Worm (Caenorhabditis elegans) whole organism, L1 larva: Measurements from ENCODE around the gene acs-18.

ENCODE experiments used
- C34B4.2 ChIP-seq: sonication (generic microtip); optimal IDR thresholded peaks from 2 replicates; lab custom pipeline; 2017; ENCODE audit warnings: mild to moderate bottlenecking, missing genetic modification characterization, missing compliant biosample characterization
- aha-1 ChIP-seq: fragments of 150-350 bp; optimal IDR thresholded peaks from 2 replicates; lab custom pipeline; 2014; ENCODE audit warnings: missing biosample characterization, missing genetic modification characterization
- blmp-1 ChIP-seq: fragments of 150-350 bp; optimal IDR thresholded peaks from 2 replicates; lab custom pipeline; 2014; ENCODE audit warnings: missing biosample characterization, missing genetic modification characterization
- ceh-63 ChIP-seq: fragments of 200-800 bp; sonication (Bioruptor generic); optimal IDR thresholded peaks from 2 replicates; lab custom pipeline; 2018; ENCODE audit warnings: mild to moderate bottlenecking, missing genetic modification characterization, missing compliant biosample characterization
- ceh-88 ChIP-seq: fragments of 200-800 bp; sonication (Bioruptor generic); IDR thresholded peaks from 2 replicates; pipeline ENCODE4 v1.3.6; 2022; ENCODE audit warnings: missing genetic modification characterization, missing compliant biosample characterization
- ces-1 ChIP-seq: fragments of 150-350 bp; optimal IDR thresholded peaks from 2 replicates; lab custom pipeline; 2014; ENCODE audit warnings: missing biosample characterization, missing genetic modification reagents, missing genetic modification characterization
- efl-1 ChIP-seq, 4 experiments: fragments of 150-350 bp; optimal IDR thresholded peaks in 3 of 4; peaks in 1 of 4; 1 replicate in 1 of 4; 2 replicates in 3 of 4; lab custom pipeline; 2014; ENCODE audit warnings: missing biosample characterization in 2 of 4, missing genetic modification characterization in 2 of 4, missing genetic modification reagents in 2 of 4
- elt-3 ChIP-seq, 6 experiments: fragments of 150-350 bp in 1 of 6; sonication (generic microtip); optimal IDR thresholded peaks; 2 replicates each; lab custom pipeline; 2017 to 2018; ENCODE audit warnings: missing biosample characterization in 6 of 6, missing genetic modification characterization in 6 of 6, inconsistent platforms in 1 of 6
- ets-5 ChIP-seq: fragments of 200-800 bp; sonication (Bioruptor generic); IDR thresholded peaks from 2 replicates; pipeline ENCODE4 v1.3.6; 2022; ENCODE audit warnings: missing genetic modification characterization, missing compliant biosample characterization
- fkh-8 ChIP-seq: sonication (generic microtip); optimal IDR thresholded peaks from 2 replicates; lab custom pipeline; 2016; ENCODE audit warnings: mild to moderate bottlenecking, missing genetic modification characterization, missing compliant biosample characterization
- fos-1 ChIP-seq: fragments of 150-350 bp; optimal IDR thresholded peaks from 2 replicates; lab custom pipeline; 2014; ENCODE audit warnings: missing biosample characterization, missing genetic modification characterization
- hlh-17 ChIP-seq: fragments of 200-800 bp; sonication (Bioruptor generic); optimal IDR thresholded peaks from 2 replicates; lab custom pipeline; 2018; ENCODE audit warnings: missing genetic modification characterization, mild to moderate bottlenecking, missing compliant biosample characterization, moderate library complexity, borderline replicate concordance
- jun-1 ChIP-seq: fragments of 150-350 bp; optimal IDR thresholded peaks from 2 replicates; lab custom pipeline; 2014; ENCODE audit warnings: missing biosample characterization, missing genetic modification reagents, missing genetic modification characterization
- lin-13 ChIP-seq: fragments of 150-350 bp; optimal IDR thresholded peaks from 2 replicates; lab custom pipeline; 2014; ENCODE audit warnings: missing biosample characterization, missing genetic modification reagents, missing genetic modification characterization
- lin-14 ChIP-seq: fragments of 200-800 bp; sonication (Bioruptor generic); optimal IDR thresholded peaks from 2 replicates; lab custom pipeline; 2018; ENCODE audit warnings: mild to moderate bottlenecking, missing genetic modification characterization, moderate library complexity, missing compliant biosample characterization
- lin-15B ChIP-seq: fragments of 150-350 bp; sonication (generic microtip); optimal IDR thresholded peaks from 3 replicates; lab custom pipeline; 2014; ENCODE audit warnings: missing biosample characterization, missing genetic modification characterization
- lin-35 ChIP-seq, 2 experiments: fragments of 150-350 bp; optimal IDR thresholded peaks; 2 replicates each; lab custom pipeline; 2014; ENCODE audit warnings: missing biosample characterization in 2 of 2, missing genetic modification characterization in 2 of 2, missing genetic modification reagents in 2 of 2
- lin-39 ChIP-seq: fragments of 150-350 bp; optimal IDR thresholded peaks from 2 replicates; lab custom pipeline; 2014; ENCODE audit warnings: missing biosample characterization, missing genetic modification reagents, missing genetic modification characterization
- lir-3 ChIP-seq: sonication (generic microtip); optimal IDR thresholded peaks from 2 replicates; lab custom pipeline; 2016; ENCODE audit warnings: mild to moderate bottlenecking, missing genetic modification characterization, moderate library complexity, missing compliant biosample characterization; ENCODE audit not compliant: poor library complexity
- lsy-2 ChIP-seq, 2 experiments: fragments of 150-350 bp; optimal IDR thresholded peaks; 2 replicates each; lab custom pipeline; 2014; ENCODE audit warnings: missing biosample characterization in 2 of 2, missing genetic modification characterization in 2 of 2
- mab-9 ChIP-seq: fragments of 200-800 bp; sonication (Bioruptor generic); IDR thresholded peaks from 2 replicates; pipeline ENCODE4 v1.3.6; 2022; ENCODE audit warnings: missing genetic modification reagents, missing genetic modification characterization, missing compliant biosample characterization
- mdl-1 ChIP-seq, 2 experiments: fragments of 150-350 bp; optimal IDR thresholded peaks; 2 replicates each; lab custom pipeline; 2014 to 2017; ENCODE audit warnings: missing biosample characterization in 2 of 2, missing genetic modification characterization in 2 of 2, inconsistent platforms in 1 of 2
- mef-2 ChIP-seq: fragments of 150-350 bp; optimal IDR thresholded peaks from 2 replicates; lab custom pipeline; 2014; ENCODE audit warnings: missing biosample characterization, missing genetic modification characterization
- nhr-12 ChIP-seq: sonication (generic microtip); optimal IDR thresholded peaks from 2 replicates; lab custom pipeline; 2017; ENCODE audit warnings: missing biosample characterization, missing genetic modification characterization
- nhr-19 ChIP-seq: fragments of 200-800 bp; sonication (Bioruptor generic); conservative IDR thresholded peaks from 2 replicates; pipeline ENCODE4 v1.3.6; 2022; ENCODE audit warnings: missing genetic modification characterization, missing compliant biosample characterization
- nhr-20 ChIP-seq: sonication (generic microtip); optimal IDR thresholded peaks from 2 replicates; lab custom pipeline; 2016; ENCODE audit warnings: mild to moderate bottlenecking, missing genetic modification characterization, missing compliant biosample characterization
- nhr-28 ChIP-seq: fragments of 150-350 bp; optimal IDR thresholded peaks from 2 replicates; lab custom pipeline; 2014; ENCODE audit warnings: missing biosample characterization, missing genetic modification characterization
- nhr-47 ChIP-seq: sonication (generic microtip); optimal IDR thresholded peaks from 2 replicates; lab custom pipeline; 2016; ENCODE audit warnings: mild to moderate bottlenecking, missing genetic modification characterization, moderate library complexity, missing compliant biosample characterization
- nhr-71 ChIP-seq: sonication (generic microtip); optimal IDR thresholded peaks from 2 replicates; lab custom pipeline; 2016; ENCODE audit warnings: mild to moderate bottlenecking, missing genetic modification characterization, moderate library complexity, missing compliant biosample characterization
- nhr-77 ChIP-seq: fragments of 150-350 bp; optimal IDR thresholded peaks from 2 replicates; lab custom pipeline; 2014; ENCODE audit warnings: missing biosample characterization, missing genetic modification characterization
- nhr-85 ChIP-seq: sonication (generic microtip); peaks from one replicate; lab custom pipeline; 2016; ENCODE audit warnings: missing genetic modification characterization, inconsistent platforms, missing compliant biosample characterization
- pax-3 ChIP-seq: fragments of 200-800 bp; sonication (Bioruptor generic); optimal IDR thresholded peaks from 2 replicates; lab custom pipeline; 2018; ENCODE audit warnings: mild to moderate bottlenecking, missing genetic modification characterization, moderate library complexity, missing compliant biosample characterization
- rnt-1 ChIP-seq: sonication (generic microtip); optimal IDR thresholded peaks from 2 replicates; lab custom pipeline; 2016; ENCODE audit warnings: mild to moderate bottlenecking, missing genetic modification characterization, moderate library complexity, missing compliant biosample characterization
- snu-23 ChIP-seq: sonication (generic microtip); optimal IDR thresholded peaks from 2 replicates; lab custom pipeline; 2016; ENCODE audit warnings: missing genetic modification characterization, missing compliant biosample characterization
- sptf-1 ChIP-seq: fragments of 150-350 bp; optimal IDR thresholded peaks from 2 replicates; lab custom pipeline; 2014; ENCODE audit warnings: missing biosample characterization, missing genetic modification characterization
- swsn-7 ChIP-seq: sonication (generic microtip); optimal IDR thresholded peaks from 2 replicates; lab custom pipeline; 2016; ENCODE audit warnings: missing genetic modification characterization, missing compliant biosample characterization
- tbx-2 ChIP-seq: sonication (generic microtip); optimal IDR thresholded peaks from 2 replicates; lab custom pipeline; 2016; ENCODE audit warnings: missing genetic modification characterization, missing compliant biosample characterization
- tlp-1 ChIP-seq: fragments of 150-350 bp; optimal IDR thresholded peaks from 2 replicates; lab custom pipeline; 2014; ENCODE audit warnings: missing biosample characterization, missing genetic modification characterization
- unc-62 ChIP-seq: fragments of 150-350 bp; optimal IDR thresholded peaks from 2 replicates; lab custom pipeline; 2014; ENCODE audit warnings: missing biosample characterization, missing genetic modification reagents, missing genetic modification characterization
- unc-86 ChIP-seq: sonication (generic microtip); optimal IDR thresholded peaks from 2 replicates; lab custom pipeline; 2016; ENCODE audit warnings: missing genetic modification characterization, missing compliant biosample characterization
- unc-98 ChIP-seq: fragments of 200-800 bp; sonication (Bioruptor generic); IDR thresholded peaks from 2 replicates; pipeline ENCODE4 v1.3.6; 2022; ENCODE audit warnings: missing genetic modification characterization, missing compliant biosample characterization
- vab-15 ChIP-seq: sonication (generic microtip); optimal IDR thresholded peaks from 2 replicates; lab custom pipeline; 2017; ENCODE audit warnings: missing genotype, mild to moderate bottlenecking, missing genetic modification characterization, missing compliant biosample characterization

The acs-18 gene

DNA sequence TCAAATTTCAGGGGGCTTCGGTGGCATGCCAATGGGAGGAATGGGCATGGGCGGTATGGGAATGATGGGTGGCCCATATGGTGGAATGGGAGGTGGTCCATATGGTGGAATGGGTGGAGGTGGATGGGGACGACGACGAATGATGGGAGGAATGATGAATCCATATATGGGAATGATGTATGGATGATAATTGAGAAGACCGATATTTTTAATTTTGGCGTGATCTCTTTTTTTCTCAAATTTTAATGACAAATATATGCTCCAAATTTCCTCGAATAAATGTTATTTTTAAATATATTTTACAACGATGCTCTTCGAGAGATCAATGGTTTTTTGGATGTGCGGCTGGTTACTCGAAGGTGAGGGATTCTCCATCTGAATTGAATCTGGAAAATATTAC lies 35.7 kb downstream of the acs-18 start, which contains the start of gene Y43C5A.4:
Gene Y43C5A.4, plus strand, starts transcription at position 301 of the 400 bp plus-strand sequence.
- TF ChIP-seq sptf-1 (tag; lab: Kevin White, UChicago) = no peak
- no peak for TF ChIP-seq aha-1 (tag; lab: Kevin White, UChicago)
- no peak for TF ChIP-seq C34B4.2 (tag; lab: Kevin White, UChicago)
- TF ChIP-seq nhr-12 (tag; lab: Kevin White, UChicago) = no peak
- no peak for TF ChIP-seq lin-39 (tag; lab: Kevin White, UChicago)
- no peak for TF ChIP-seq nhr-28 (tag; lab: Kevin White, UChicago)
- TF ChIP-seq unc-98 (GFP tag; lab: Robert Waterston, UW) = no peak
- TF ChIP-seq ets-5 (GFP tag; lab: Robert Waterston, UW) = no peak
- TF ChIP-seq unc-86 = no peak
- TF ChIP-seq efl-1 (optimal IDR thresholded peaks at IDR 0.05; lab: Kevin White, UChicago) = no peak
- no peak for TF ChIP-seq efl-1 (GFP tag; optimal IDR thresholded peaks at IDR 0.05 in 1 of 2; lab: Kevin White, UChicago)
- TF ChIP-seq lir-3 (tag; lab: Kevin White, UChicago) = no peak
- no peak for TF ChIP-seq lin-13 (GFP tag; lab: Kevin White, UChicago)
- no peak for TF ChIP-seq pax-3 (tag; lab: Kevin White, UChicago)
- no peak for TF ChIP-seq mab-9
- no peak for TF ChIP-seq lsy-2 (tag; optimal IDR thresholded peaks at IDR 0.05; lab: Kevin White, UChicago)
- TF ChIP-seq lin-14 (GFP tag; lab: Kevin White, UChicago) = no peak
- no peak for TF ChIP-seq ceh-88
- TF ChIP-seq nhr-47 (tag; lab: Kevin White, UChicago) = no peak
- TF ChIP-seq, all 84 proteins: peak for 0

DNA sequence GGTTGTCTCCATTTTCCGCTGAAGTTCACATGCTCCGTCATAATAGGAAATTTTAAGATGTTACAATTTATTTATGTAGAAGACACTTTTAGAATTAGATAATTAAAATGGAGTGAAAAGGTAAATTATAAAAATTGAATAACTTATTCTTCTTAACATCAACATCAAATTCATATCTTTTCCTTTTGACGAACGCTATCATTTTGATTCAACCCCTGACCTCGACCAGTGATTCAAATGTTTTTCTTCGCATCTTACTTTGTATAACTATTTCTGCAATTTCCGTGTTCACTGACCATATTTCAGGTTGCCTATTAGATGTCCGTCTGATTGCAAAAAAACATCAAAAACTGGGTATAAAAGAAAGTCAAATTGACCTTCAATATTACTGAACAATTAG lies 36.5 kb downstream of the acs-18 start, which contains the start of gene Y43C5A.7:
Gene Y43C5A.7, plus strand, starts transcription at position 301 of the 400 bp plus-strand sequence.
- TF ChIP-seq jun-1 (tag; lab: Kevin White, UChicago) = no peak
- no peak for TF ChIP-seq aha-1 (tag; lab: Kevin White, UChicago)
- no peak for TF ChIP-seq nhr-19 (GFP tag; lab: Robert Waterston, UW)
- TF ChIP-seq unc-62 (GFP tag; lab: Kevin White, UChicago) = no peak
- no peak for TF ChIP-seq blmp-1
- no peak for TF ChIP-seq ceh-88
- TF ChIP-seq swsn-7 (tag; lab: Kevin White, UChicago) = no peak
- TF ChIP-seq rnt-1 (tag; lab: Kevin White, UChicago) = no peak
- TF ChIP-seq lin-15B (tag; lab: Kevin White, UChicago) = no peak
- no peak for TF ChIP-seq ces-1 (GFP tag; lab: Kevin White, UChicago)
- TF ChIP-seq mdl-1 (tag; optimal IDR thresholded peaks at IDR 0.05; lab: Kevin White, UChicago) = no peak
- TF ChIP-seq lin-39 (tag; lab: Kevin White, UChicago) = no peak
- no peak for TF ChIP-seq fkh-8 (tag; lab: Kevin White, UChicago)
- no peak for TF ChIP-seq nhr-71 (tag; lab: Kevin White, UChicago)
- TF ChIP-seq tlp-1 = no peak
- TF ChIP-seq snu-23 (GFP tag; lab: Kevin White, UChicago) = no peak
- TF ChIP-seq nhr-47 (tag; lab: Kevin White, UChicago) = no peak
- TF ChIP-seq nhr-77 = no peak
- TF ChIP-seq nhr-28 (tag; lab: Kevin White, UChicago) = no peak
- TF ChIP-seq mef-2 (tag; lab: Kevin White, UChicago) = no peak

DNA sequence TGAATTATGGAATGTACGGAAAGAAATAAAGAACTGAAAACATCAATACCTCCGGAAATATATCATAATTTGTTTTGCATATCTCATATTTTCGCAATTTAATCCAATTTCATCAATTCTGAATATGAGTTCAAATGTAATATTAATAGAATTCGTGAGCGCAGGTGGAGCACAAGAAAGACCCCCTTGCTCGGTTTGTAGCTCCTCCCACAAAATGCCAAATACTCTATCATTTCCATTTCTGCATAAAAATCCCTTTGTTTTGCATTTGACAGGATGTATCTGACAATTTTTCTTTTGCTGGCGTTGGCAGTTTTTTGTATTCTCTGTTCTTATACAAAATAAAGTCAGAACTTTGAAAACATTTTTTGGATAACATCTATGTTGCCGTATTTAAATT lies 38.4 kb downstream of the acs-18 start:
- peak; percentile 75 for TF ChIP-seq nhr-85
- TF ChIP-seq hlh-17 (GFP tag; lab: Kevin White, UChicago) = no peak
- TF ChIP-seq fos-1 (tag; lab: Kevin White, UChicago) = no peak
- TF ChIP-seq unc-98 (GFP tag; lab: Robert Waterston, UW) = no peak
- TF ChIP-seq nhr-71 (tag; lab: Kevin White, UChicago) = peak; percentile 37

- peak; percentile 69 for TF ChIP-seq blmp-1
- peak in 1 of 2 experiments; percentile 28 for TF ChIP-seq lin-35 (GFP tag; optimal IDR thresholded peaks at IDR 0.05; lab: Kevin White, UChicago)
- no peak for TF ChIP-seq unc-98 (GFP tag; lab: Robert Waterston, UW)
- TF ChIP-seq nhr-85 = peak; percentile 70
- no peak for TF ChIP-seq vab-15 (tag; lab: Kevin White, UChicago)
- TF ChIP-seq nhr-77 = no peak
- peak; percentile 45 for TF ChIP-seq snu-23 (GFP tag; lab: Kevin White, UChicago)
- TF ChIP-seq nhr-71 (tag; lab: Kevin White, UChicago) = peak; percentile 53
- TF ChIP-seq efl-1 (optimal IDR thresholded peaks at IDR 0.05; lab: Kevin White, UChicago) = no peak
- peak in 1 of 2 experiments; percentile 82 for TF ChIP-seq efl-1 (GFP tag; optimal IDR thresholded peaks at IDR 0.05 in 1 of 2; lab: Kevin White, UChicago)
- TF ChIP-seq nhr-47 (tag; lab: Kevin White, UChicago) = peak; percentile 18
- TF ChIP-seq mdl-1 (tag; optimal IDR thresholded peaks at IDR 0.05; lab: Kevin White, UChicago) = peak in 1 of 2 experiments; percentile 4
- TF ChIP-seq tbx-2 (tag; lab: Kevin White, UChicago) = peak; percentile 11
- TF ChIP-seq ceh-63 (GFP tag; lab: Kevin White, UChicago) = no peak
- TF ChIP-seq elt-3 (tag; optimal IDR thresholded peaks at IDR 0.05; lab: Kevin White, UChicago) = peak in 1 of 6 experiments; percentile 67
- no peak for TF ChIP-seq ceh-88
- peak; percentile 57 for TF ChIP-seq nhr-20 (tag; lab: Kevin White, UChicago)
- peak; percentile 56 for TF ChIP-seq lin-14 (GFP tag; lab: Kevin White, UChicago)
These were observed 39.6 kb downstream of the acs-18 start, which contains the start of gene Y43C5A.3 for ce11 chrIV:10273781-10274313. TSS of gene Y43C5A.3 (plus strand) at chrIV:10274036.
